Worm (Caenorhabditis elegans) whole organism, L4 larva: ENCODE data around the gene ZK1307.4.

ENCODE experiments used
- R02D3.7 ChIP-seq: fragments of 150-350 bp; sonication (generic microtip); optimal IDR thresholded peaks from 3 replicates; lab custom pipeline; 2014; ENCODE audit warnings: missing biosample characterization, missing genetic modification characterization
- Y5F2A.4 ChIP-seq: fragments of 200-800 bp; sonication (Bioruptor generic); optimal IDR thresholded peaks from 2 replicates; lab custom pipeline; 2018; ENCODE audit warnings: mild to moderate bottlenecking, missing genetic modification characterization, missing compliant biosample characterization
- ZK546.5 ChIP-seq, 2 experiments: sonication (generic microtip); optimal IDR thresholded peaks; 2 replicates each; lab custom pipeline; 2017; ENCODE audit warnings: missing biosample characterization in 2 of 2, missing genetic modification characterization in 2 of 2
- arid-1 ChIP-seq: fragments of 200-800 bp; sonication (Bioruptor generic); conservative IDR thresholded peaks from 2 replicates; pipeline ENCODE4 v1.3.6; 2022; ENCODE audit warnings: missing genetic modification reagents, missing genetic modification characterization, missing compliant biosample characterization
- egl-27 ChIP-seq: sonication (generic microtip); optimal IDR thresholded peaks from 3 replicates; lab custom pipeline; 2017; ENCODE audit warnings: missing biosample characterization, missing genetic modification reagents, missing genetic modification characterization
- jun-1 ChIP-seq: fragments of 150-350 bp; optimal IDR thresholded peaks from 2 replicates; lab custom pipeline; 2014; ENCODE audit warnings: missing biosample characterization, missing genetic modification reagents, missing genetic modification characterization
- lin-15B ChIP-seq: fragments of 150-350 bp; sonication (generic microtip); optimal IDR thresholded peaks from 3 replicates; lab custom pipeline; 2014; ENCODE audit warnings: missing biosample characterization, missing genetic modification characterization
- lir-3 ChIP-seq: sonication (generic microtip); optimal IDR thresholded peaks from 2 replicates; lab custom pipeline; 2016; ENCODE audit warnings: mild to moderate bottlenecking, missing genetic modification characterization, missing compliant biosample characterization
- nhr-6 ChIP-seq: fragments of 150-350 bp; optimal IDR thresholded peaks from 2 replicates; lab custom pipeline; 2014; ENCODE audit warnings: missing biosample characterization, missing genetic modification characterization
- nhr-77 ChIP-seq: fragments of 150-350 bp; optimal IDR thresholded peaks from 2 replicates; lab custom pipeline; 2014; ENCODE audit warnings: missing biosample characterization, missing genetic modification characterization
- snpc-4 ChIP-seq: fragments of 150-350 bp; optimal IDR thresholded peaks from 2 replicates; lab custom pipeline; 2014; ENCODE audit warnings: missing biosample characterization, missing genetic modification characterization
- zag-1 ChIP-seq: fragments of 150-350 bp; optimal IDR thresholded peaks from 2 replicates; lab custom pipeline; 2014; ENCODE audit warnings: missing biosample characterization, missing genetic modification characterization
- zip-11 ChIP-seq: fragments of 200-800 bp; sonication (Bioruptor generic); IDR thresholded peaks from 2 replicates; pipeline ENCODE4 v1.3.6; 2022; ENCODE audit warnings: missing genetic modification characterization, missing compliant biosample characterization
- ztf-11 ChIP-seq: fragments of 150-350 bp; optimal IDR thresholded peaks from 2 replicates; lab custom pipeline; 2014; ENCODE audit warnings: missing biosample characterization, missing genetic modification characterization

- TF ChIP-seq ZK546.5 (tag; optimal IDR thresholded peaks at IDR 0.05; lab: Kevin White, UChicago) (no peak), egl-27 (tag; lab: Kevin White, UChicago) (no peak), lir-3 (tag; lab: Kevin White, UChicago) (no peak), nhr-6 (tag; lab: Kevin White, UChicago) (no peak), nhr-77 (tag; lab: Kevin White, UChicago) (no peak), jun-1 (no peak), ztf-11 (no peak), snpc-4 (tag; lab: Kevin White, UChicago) (no peak), zip-11 (GFP tag; lab: Robert Waterston, UW) (no peak), R02D3.7 (tag; lab: Kevin White, UChicago) (no peak), lin-15B (no peak), arid-1 (no peak), zag-1 (tag; lab: Kevin White, UChicago) (no peak), Y5F2A.4 (no peak)
These were observed 2.1 kb upstream of the ZK1307.4 start, which contains the start of gene ZK1307.2 for ce11 chrII:9653679-9654078.
